In genomic region chr2L:5778157-5778556, dm6 we compare ENCODE assay signal across 5 fruit fly cellular contexts.
TF ChIP-seq lines count a peak whose summit lies in the region.

No protein-coding gene starts in this region.

- no peak for TF ChIP-seq CTCF in whole organism, embryonic (GFP tag; optimal IDR thresholded peaks at IDR 0.05; lab: Kevin White, UChicago)

TF ChIP-seq in whole organism, 6 proteins besides CTCF, POLR2A, EP300 and RAD21:
- TF ChIP-seq Dll (optimal IDR thresholded peaks at IDR 0.05; lab: Kevin White, UChicago): no peak
- TF ChIP-seq CG8478 (optimal IDR thresholded peaks at IDR 0.05; lab: Kevin White, UChicago): no peak
- TF ChIP-seq usp (GFP tag; optimal IDR thresholded peaks at IDR 0.05; lab: Kevin White, UChicago): no peak
- TF ChIP-seq pan (optimal IDR thresholded peaks at IDR 0.05; lab: Kevin White, UChicago): peak; percentile 75

TF ChIP-seq in whole organism, embryonic, 481 proteins besides CTCF, POLR2A, EP300 and RAD21 (continues in another document):
- no peak for TF ChIP-seq Dref (GFP tag; IDR thresholded peaks at IDR 0.05; lab: Robert Waterston, UW)
- TF ChIP-seq CG14014 (GFP tag; IDR thresholded peaks at IDR 0.05; lab: Robert Waterston, UW): 0 out of 2 replicates have a peak, but pooled peaks have one; percentile 30
- TF ChIP-seq Bgb (GFP tag; IDR thresholded peaks at IDR 0.05; lab: Robert Waterston, UW; ENCODE audit: partially characterized antibody): peak; percentile 54
- peak; percentile 54 for TF ChIP-seq Hmr (GFP tag; optimal IDR thresholded peaks at IDR 0.05; lab: Kevin White, UChicago)
- TF ChIP-seq scrt (GFP tag; optimal IDR thresholded peaks at IDR 0.05; lab: Kevin White, UChicago): peak; percentile 42
- no peak for TF ChIP-seq GATAe (GFP tag; conservative IDR thresholded peaks at IDR 0.05; lab: Robert Waterston, UW)
- TF ChIP-seq Drgx (GFP tag; IDR thresholded peaks at IDR 0.05; lab: Robert Waterston, UW): 0 out of 2 replicates have a peak, but pooled peaks have one; percentile 24
- no peak for TF ChIP-seq oc (tag; optimal IDR thresholded peaks at IDR 0.05; lab: Kevin White, UChicago)
- peak in 1 of 2 experiments; percentile 8 for TF ChIP-seq Pdp1 (GFP tag; optimal IDR thresholded peaks at IDR 0.05; lab: Kevin White, UChicago)
- 0 out of 2 replicates have a peak, but pooled peaks have one; percentile 21 for TF ChIP-seq CG13287 (GFP tag; IDR thresholded peaks at IDR 0.05; lab: Robert Waterston, UW; ENCODE audit: partially characterized antibody)
- TF ChIP-seq E2f1 (GFP tag; IDR thresholded peaks at IDR 0.05; lab: Robert Waterston, UW): no peak
- no peak for TF ChIP-seq CG16815 (GFP tag; optimal IDR thresholded peaks at IDR 0.05; lab: Kevin White, UChicago)
- no peak for TF ChIP-seq Rx (GFP tag; IDR thresholded peaks at IDR 0.05; lab: Robert Waterston, UW)
- TF ChIP-seq vnd (GFP tag; IDR thresholded peaks at IDR 0.05; lab: Robert Waterston, UW; ENCODE audit: partially characterized antibody): peak; percentile 53
- TF ChIP-seq abd-A (tag; optimal IDR thresholded peaks at IDR 0.05; lab: Kevin White, UChicago): peak; percentile 5
- TF ChIP-seq CG12659 (GFP tag; optimal IDR thresholded peaks at IDR 0.05; lab: Kevin White, UChicago): no peak
- no peak for TF ChIP-seq CG7372 (GFP tag; IDR thresholded peaks at IDR 0.05; lab: Robert Waterston, UW)
- no peak for TF ChIP-seq CG17829 (tag; optimal IDR thresholded peaks at IDR 0.05; lab: Kevin White, UChicago)
- TF ChIP-seq Hr39 (optimal IDR thresholded peaks at IDR 0.05; lab: Kevin White, UChicago): no peak
- 0 out of 2 replicates have a peak, but pooled peaks have one; percentile 39 for TF ChIP-seq ato (GFP tag; IDR thresholded peaks at IDR 0.05; lab: Robert Waterston, UW; ENCODE audit: partially characterized antibody)

TF ChIP-seq in whole organism, prepupa, 60 proteins besides CTCF, POLR2A, EP300 and RAD21 (continues in another document):
- TF ChIP-seq Hr4 (GFP tag; optimal IDR thresholded peaks at IDR 0.05; lab: Kevin White, UChicago) (peak; percentile 33), Gug (GFP tag; IDR thresholded peaks at IDR 0.05; lab: Robert Waterston, UW) (no peak), Smox (GFP tag; optimal IDR thresholded peaks at IDR 0.05; lab: Kevin White, UChicago) (no peak), CG4318 (GFP tag; optimal IDR thresholded peaks at IDR 0.05; lab: Kevin White, UChicago) (no peak), dsx (GFP tag; optimal IDR thresholded peaks at IDR 0.05; lab: Kevin White, UChicago; ENCODE audit: poor library complexity, severe bottlenecking) (peak; percentile 15), Ets96B (tag; optimal IDR thresholded peaks at IDR 0.05; lab: Kevin White, UChicago) (peak; percentile 27), CG10631 (GFP tag; optimal IDR thresholded peaks at IDR 0.05; lab: Kevin White, UChicago) (peak; percentile 2), CG11294 (GFP tag; IDR thresholded peaks at IDR 0.05; lab: Robert Waterston, UW) (no peak), OdsH (GFP tag; optimal IDR thresholded peaks at IDR 0.05; lab: Kevin White, UChicago) (peak; percentile 23), Lpt (GFP tag; optimal IDR thresholded peaks at IDR 0.05; lab: Kevin White, UChicago) (no peak), spab (GFP tag; optimal IDR thresholded peaks at IDR 0.05; lab: Kevin White, UChicago) (peak; percentile 12), dac (GFP tag; optimal IDR thresholded peaks at IDR 0.05; lab: Kevin White, UChicago) (no peak), pdm3 (GFP tag; optimal IDR thresholded peaks at IDR 0.05; lab: Kevin White, UChicago) (peak; percentile 21), CG6808 (GFP tag; optimal IDR thresholded peaks at IDR 0.05; lab: Kevin White, UChicago) (no peak), topi (GFP tag; optimal IDR thresholded peaks at IDR 0.05; lab: Kevin White, UChicago) (peak; percentile 28), CG1621 (tag; optimal IDR thresholded peaks at IDR 0.05; lab: Kevin White, UChicago) (peak; percentile 6), Eip75B (GFP tag; optimal IDR thresholded peaks at IDR 0.05; lab: Kevin White, UChicago) (peak; percentile 27), fd59A (GFP tag; optimal IDR thresholded peaks at IDR 0.05; lab: Kevin White, UChicago) (no peak), achi (GFP tag; optimal IDR thresholded peaks at IDR 0.05; lab: Kevin White, UChicago) (peak; percentile 41), Sox102F (GFP tag; optimal IDR thresholded peaks at IDR 0.05; lab: Kevin White, UChicago) (peak; percentile 2), CG7368 (GFP tag; optimal IDR thresholded peaks at IDR 0.05; lab: Kevin White, UChicago) (no peak), net (GFP tag; optimal IDR thresholded peaks at IDR 0.05; lab: Kevin White, UChicago) (peak; percentile 29), CG15336 (GFP tag; IDR thresholded peaks at IDR 0.05; lab: Robert Waterston, UW) (no peak; the same call in 1 of the 2 replicates)

TF ChIP-seq in whole organism, pupa, 21 proteins besides CTCF, POLR2A, EP300 and RAD21:
- TF ChIP-seq CG13204 (GFP tag; optimal IDR thresholded peaks at IDR 0.05; lab: Kevin White, UChicago): no peak
- TF ChIP-seq Pif1B (GFP tag; optimal IDR thresholded peaks at IDR 0.05; lab: Kevin White, UChicago): no peak
- peak; percentile 46 for TF ChIP-seq CG17806 (tag; optimal IDR thresholded peaks at IDR 0.05; lab: Kevin White, UChicago)
- no peak for TF ChIP-seq CG32121 (GFP tag; IDR thresholded peaks at IDR 0.05; lab: Robert Waterston, UW)
- TF ChIP-seq D1 (tag; optimal IDR thresholded peaks at IDR 0.05; lab: Kevin White, UChicago): no peak
- peak; percentile 29 for TF ChIP-seq CG9948 (tag; optimal IDR thresholded peaks at IDR 0.05; lab: Kevin White, UChicago)
- no peak for TF ChIP-seq EcR (GFP tag; optimal IDR thresholded peaks at IDR 0.05; lab: Kevin White, UChicago)
- no peak for TF ChIP-seq Ets98B (GFP tag; IDR thresholded peaks at IDR 0.05; lab: Robert Waterston, UW)
- no peak for TF ChIP-seq rn (GFP tag; IDR thresholded peaks at IDR 0.05; lab: Robert Waterston, UW)
- no peak for TF ChIP-seq CG34367 (tag; optimal IDR thresholded peaks at IDR 0.05; lab: Kevin White, UChicago)
- TF ChIP-seq Pif1A (GFP tag; optimal IDR thresholded peaks at IDR 0.05; lab: Kevin White, UChicago): peak; percentile 37
- no peak for TF ChIP-seq CG4496 (GFP tag; IDR thresholded peaks at IDR 0.05; lab: Robert Waterston, UW)
- peak; percentile 38 for TF ChIP-seq CG8159 (tag; optimal IDR thresholded peaks at IDR 0.05; lab: Kevin White, UChicago)
- TF ChIP-seq gl (tag; optimal IDR thresholded peaks at IDR 0.05; lab: Kevin White, UChicago): peak; percentile 16
- TF ChIP-seq CG10348 (GFP tag; IDR thresholded peaks at IDR 0.05; lab: Robert Waterston, UW): no peak
- TF ChIP-seq CG14655 (GFP tag; optimal IDR thresholded peaks at IDR 0.05; lab: Kevin White, UChicago): peak; percentile 47
- TF ChIP-seq CG8301 (tag; optimal IDR thresholded peaks at IDR 0.05; lab: Kevin White, UChicago): peak; percentile 28
- 0 out of 2 replicates have a peak, but pooled peaks have one; percentile 12 for TF ChIP-seq CG12605 (GFP tag; IDR thresholded peaks at IDR 0.05; lab: Robert Waterston, UW)
- no peak for TF ChIP-seq fd96Ca (GFP tag; IDR thresholded peaks at IDR 0.05; lab: Robert Waterston, UW)
- TF ChIP-seq CG15710 (tag; optimal IDR thresholded peaks at IDR 0.05; lab: Kevin White, UChicago): peak; percentile 24
- no peak for TF ChIP-seq Snoo (tag; optimal IDR thresholded peaks at IDR 0.05; lab: Kevin White, UChicago)

TF ChIP-seq in whole organism, wandering third instar larva, 38 proteins besides CTCF, POLR2A, EP300 and RAD21:
- TF ChIP-seq fru (GFP tag; optimal IDR thresholded peaks at IDR 0.05; lab: Kevin White, UChicago) (peak; percentile 7), Vsx2 (GFP tag; optimal IDR thresholded peaks at IDR 0.05; lab: Kevin White, UChicago; ENCODE audit: partially characterized antibody) (no peak)
